Worm (Caenorhabditis elegans) whole organism, young adult: ENCODE measurements around the gene nhr-205.

ENCODE experiments used
- B0261.1 ChIP-seq: sonication (generic microtip); optimal IDR thresholded peaks from 2 replicates; lab custom pipeline; 2016; ENCODE audit warnings: mild to moderate bottlenecking, missing genetic modification characterization, moderate library complexity, missing compliant biosample characterization
- C17E4.6 ChIP-seq: fragments of 200-800 bp; sonication (Bioruptor generic); IDR thresholded peaks from 2 replicates; pipeline ENCODE4 v1.3.6; 2022; ENCODE audit warnings: missing genetic modification reagents, missing genetic modification characterization, missing compliant biosample characterization
- F10E7.11 ChIP-seq: sonication (generic microtip); optimal IDR thresholded peaks from 2 replicates; lab custom pipeline; 2017; ENCODE audit warnings: mild to moderate bottlenecking, missing genetic modification characterization, moderate library complexity, missing compliant biosample characterization
- F57A8.1 ChIP-seq: fragments of 200-800 bp; sonication (Bioruptor generic); optimal IDR thresholded peaks from 2 replicates; lab custom pipeline; 2018; ENCODE audit warnings: mild to moderate bottlenecking, missing genetic modification characterization, moderate library complexity, missing compliant biosample characterization
- T07F8.4 ChIP-seq: sonication (generic microtip); optimal IDR thresholded peaks from 2 replicates; lab custom pipeline; 2016; ENCODE audit warnings: mild to moderate bottlenecking, missing genetic modification characterization, moderate library complexity, missing compliant biosample characterization
- aptf-2 ChIP-seq: fragments of 200-800 bp; sonication (Bioruptor generic); conservative IDR thresholded peaks from 2 replicates; pipeline ENCODE4 v1.3.6; 2022; ENCODE audit warnings: missing genetic modification reagents, missing genetic modification characterization, missing compliant biosample characterization
- atf-7 ChIP-seq: sonication (generic microtip); optimal IDR thresholded peaks from 2 replicates; lab custom pipeline; 2017; ENCODE audit warnings: mild to moderate bottlenecking, missing genetic modification characterization, missing compliant biosample characterization
- athp-1 ChIP-seq: sonication (generic microtip); optimal IDR thresholded peaks from 2 replicates; lab custom pipeline; 2017; ENCODE audit warnings: mild to moderate bottlenecking, missing genetic modification characterization, missing compliant biosample characterization
- bed-2 ChIP-seq: fragments of 200-800 bp; sonication (Bioruptor generic); IDR thresholded peaks from 2 replicates; pipeline ENCODE4 v1.3.6; 2022; ENCODE audit warnings: missing genetic modification reagents, missing genetic modification characterization, missing compliant biosample characterization
- ccch-3 ChIP-seq: fragments of 200-800 bp; sonication (Bioruptor generic); optimal IDR thresholded peaks from 2 replicates; lab custom pipeline; 2018; ENCODE audit warnings: mild to moderate bottlenecking, missing genetic modification characterization, missing compliant biosample characterization
- cebp-1 ChIP-seq, 2 experiments: fragments of 200-800 bp in 1 of 2; sonication (Bioruptor generic) in 1 of 2; sonication (generic microtip) in 1 of 2; IDR thresholded peaks in 1 of 2; optimal IDR thresholded peaks in 1 of 2; 2 replicates each; pipeline versions ENCODE4 v1.3.6 to Lab custom; 2017 to 2022; ENCODE audit warnings: missing compliant biosample characterization in 2 of 2, missing genetic modification characterization in 2 of 2, mild to moderate bottlenecking in 1 of 2, missing genetic modification reagents in 1 of 2, moderate library complexity in 1 of 2
- ceh-58 ChIP-seq: fragments of 200-800 bp; sonication (Bioruptor generic); IDR thresholded peaks from 2 replicates; pipeline ENCODE4 v1.3.6; 2022; ENCODE audit warnings: missing genetic modification characterization, missing compliant biosample characterization
- ceh-91 ChIP-seq: fragments of 200-800 bp; sonication (Bioruptor generic); IDR thresholded peaks from 2 replicates; pipeline ENCODE4 v1.3.6; 2022; ENCODE audit warnings: missing genetic modification reagents, missing genetic modification characterization, missing compliant biosample characterization
- egl-18 ChIP-seq: fragments of 200-800 bp; sonication (Bioruptor generic); IDR thresholded peaks from 2 replicates; pipeline ENCODE4 v1.3.6; 2022; ENCODE audit warnings: missing genetic modification reagents, missing genetic modification characterization, missing compliant biosample characterization
- ets-4 ChIP-seq: fragments of 200-800 bp; sonication (Bioruptor generic); optimal IDR thresholded peaks from 2 replicates; lab custom pipeline; 2018; ENCODE audit warnings: mild to moderate bottlenecking, missing genetic modification characterization, missing compliant biosample characterization
- hlh-12 ChIP-seq: sonication (generic microtip); optimal IDR thresholded peaks from 2 replicates; lab custom pipeline; 2016; ENCODE audit warnings: missing genetic modification characterization, missing compliant biosample characterization
- lin-35 ChIP-seq, 3 experiments: fragments of 150-350 bp in 2 of 3; sonication (generic microtip) in 1 of 3; optimal IDR thresholded peaks; 2 replicates each; lab custom pipeline; 2014 to 2018; ENCODE audit warnings: missing biosample characterization in 3 of 3, missing genetic modification characterization in 3 of 3, missing genetic modification reagents in 3 of 3
- lin-40 ChIP-seq: sonication (generic microtip); optimal IDR thresholded peaks from 2 replicates; lab custom pipeline; 2016; ENCODE audit warnings: missing genetic modification characterization, mild to moderate bottlenecking, missing compliant biosample characterization, missing genotype, missing genetic modification reagents
- mxl-1 ChIP-seq: sonication (generic microtip); optimal IDR thresholded peaks from 2 replicates; lab custom pipeline; 2016; ENCODE audit warnings: missing genetic modification characterization, missing compliant biosample characterization
- nfya-2 ChIP-seq: fragments of 200-800 bp; sonication (Bioruptor generic); IDR thresholded peaks from 2 replicates; pipeline ENCODE4 v1.3.6; 2022; ENCODE audit warnings: missing genetic modification reagents, missing genetic modification characterization, missing compliant biosample characterization
- nfyb-1 ChIP-seq: fragments of 200-800 bp; sonication (Bioruptor generic); IDR thresholded peaks from 2 replicates; pipeline ENCODE4 v1.3.6; 2022; ENCODE audit warnings: missing genetic modification reagents, missing genetic modification characterization, missing compliant biosample characterization
- nhr-80 ChIP-seq: sonication (generic microtip); optimal IDR thresholded peaks from 2 replicates; lab custom pipeline; 2016; ENCODE audit warnings: missing genetic modification characterization, missing compliant biosample characterization
- nhr-90 ChIP-seq: sonication (generic microtip); optimal IDR thresholded peaks from 2 replicates; lab custom pipeline; 2016; ENCODE audit warnings: missing genotype, mild to moderate bottlenecking, missing genetic modification characterization, missing compliant biosample characterization
- pha-4 ChIP-seq: fragments of 150-350 bp; sonication (generic microtip); optimal IDR thresholded peaks from 2 replicates; lab custom pipeline; 2014; ENCODE audit warnings: missing biosample characterization, missing genetic modification reagents, missing genetic modification characterization
- snpc-3.4 ChIP-seq: sonication (generic microtip); optimal IDR thresholded peaks from 2 replicates; lab custom pipeline; 2017; ENCODE audit warnings: missing genetic modification characterization, mild to moderate bottlenecking, missing compliant biosample characterization, antibody characterized with exemption, moderate library complexity, missing genotype, missing genetic modification reagents
- snpc-4 ChIP-seq, 5 experiments: fragments of 150-350 bp in 1 of 5; sonication (generic microtip) in 4 of 5; optimal IDR thresholded peaks; 2 replicates each; lab custom pipeline; 2014 to 2018; ENCODE audit warnings: missing genetic modification characterization in 5 of 5, missing biosample characterization in 3 of 5, antibody characterized with exemption in 2 of 5, mild to moderate bottlenecking in 2 of 5, missing compliant biosample characterization in 2 of 5, missing genotype in 2 of 5, moderate library complexity in 2 of 5, missing genetic modification reagents in 1 of 5
- unc-130 ChIP-seq: sonication (generic microtip); optimal IDR thresholded peaks from 2 replicates; lab custom pipeline; 2016; ENCODE audit warnings: missing genetic modification reagents, missing genetic modification characterization, missing compliant biosample characterization
- xnd-1 ChIP-seq: sonication (generic microtip); optimal IDR thresholded peaks from 2 replicates; lab custom pipeline; 2016; ENCODE audit warnings: missing genotype, missing genetic modification reagents, missing genetic modification characterization, missing compliant biosample characterization
- zim-3 ChIP-seq: sonication (generic microtip); optimal IDR thresholded peaks from 2 replicates; lab custom pipeline; 2017; ENCODE audit warnings: mild to moderate bottlenecking, missing genetic modification characterization, moderate library complexity, missing compliant biosample characterization
- ztf-28 ChIP-seq: fragments of 200-800 bp; sonication (Bioruptor generic); IDR thresholded peaks from 2 replicates; pipeline ENCODE4 v1.3.6; 2022; ENCODE audit warnings: missing genetic modification reagents, missing genetic modification characterization, missing compliant biosample characterization
- ztf-3 ChIP-seq: fragments of 200-800 bp; sonication (Bioruptor generic); optimal IDR thresholded peaks from 2 replicates; lab custom pipeline; 2018; ENCODE audit warnings: mild to moderate bottlenecking, missing genetic modification characterization, missing compliant biosample characterization

nhr-205 gene

DNA sequence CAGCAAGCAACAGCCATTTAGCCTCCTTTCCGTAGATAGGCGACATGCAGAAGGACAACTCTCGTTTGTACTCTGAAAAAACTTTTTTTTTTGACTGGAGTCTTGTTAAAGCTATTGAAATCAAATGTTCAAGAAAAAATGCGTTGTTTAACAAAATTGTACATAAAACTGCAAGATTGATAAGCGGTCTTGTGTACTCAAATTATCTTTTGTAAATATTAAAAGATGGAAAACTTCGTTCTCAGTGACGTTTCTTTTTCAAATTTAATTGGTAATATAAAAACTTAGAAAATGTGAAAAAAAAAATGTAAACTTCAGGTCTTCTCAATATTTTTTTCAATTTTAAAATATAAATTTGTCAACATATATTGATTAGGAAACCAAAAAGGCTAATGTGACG is 29.6 kb upstream of the nhr-205 start:
- no peak for TF ChIP-seq egl-18 (GFP tag; lab: Robert Waterston, UW)
- no peak for TF ChIP-seq F57A8.1
- TF ChIP-seq athp-1 (tag; lab: Kevin White, UChicago), result no peak
- no peak for TF ChIP-seq nfya-2 (GFP tag; lab: Robert Waterston, UW)
- TF ChIP-seq atf-7, result no peak

ce11 chrV:10107309-10107708 is 25.7 kb upstream of the nhr-205 start, which contains the start of gene C08B6.11:
TSS of gene C08B6.11 (plus strand) at chrV:10107609.
- TF ChIP-seq hlh-12 (tag; lab: Kevin White, UChicago) (no peak), unc-130 (GFP tag; lab: Kevin White, UChicago) (no peak), B0261.1 (tag; lab: Kevin White, UChicago) (no peak)

DNA sequence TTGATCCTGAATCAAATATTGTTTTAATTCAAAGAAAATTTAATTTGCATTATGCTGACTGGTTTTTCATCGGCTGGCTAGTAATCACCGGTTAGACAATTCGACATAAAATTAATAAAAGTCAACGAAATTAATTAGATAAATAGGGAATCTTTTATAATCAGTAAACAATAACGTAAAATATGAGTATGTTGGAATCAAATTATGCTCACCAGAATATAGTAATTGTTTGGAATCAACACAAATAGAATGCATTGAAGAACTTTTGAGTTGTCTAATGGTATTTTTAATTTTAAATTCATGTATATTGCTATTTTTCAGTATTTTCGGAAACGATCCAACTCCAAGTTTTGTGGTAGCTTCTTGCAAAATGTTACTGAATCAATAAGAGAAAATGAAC is 23.8 kb upstream of the nhr-205 start, which contains the start of gene C08B6.2:
TSS of gene C08B6.2 (plus strand) at position 301 of the 400 bp plus-strand sequence.
- TF ChIP-seq T07F8.4 (no peak), lin-35 (GFP tag; optimal IDR thresholded peaks at IDR 0.05; lab: Kevin White, UChicago) (no peak), snpc-3.4 (tag; lab: Kevin White, UChicago) (no peak), mxl-1 (tag; lab: Kevin White, UChicago) (no peak), F10E7.11 (no peak), zim-3 (tag; lab: Kevin White, UChicago) (no peak), cebp-1 (GFP tag; IDR thresholded peaks at IDR 0.05; lab: Robert Waterston, UW) (no peak), cebp-1 (tag; optimal IDR thresholded peaks at IDR 0.05; lab: Kevin White, UChicago) (no peak), C17E4.6 (no peak), pha-4 (tag; lab: Kevin White, UChicago) (no peak), nfyb-1 (GFP tag; lab: Robert Waterston, UW) (no peak), aptf-2 (GFP tag; lab: Robert Waterston, UW) (no peak), ccch-3 (GFP tag; lab: Kevin White, UChicago) (no peak), ztf-3 (no peak), ets-4 (GFP tag; lab: Kevin White, UChicago) (no peak), ceh-91 (GFP tag; lab: Robert Waterston, UW) (no peak), bed-2 (GFP tag; lab: Robert Waterston, UW) (no peak), xnd-1 (no peak), ztf-28 (GFP tag; lab: Robert Waterston, UW) (no peak), nhr-90 (tag; lab: Kevin White, UChicago) (no peak)
- TF ChIP-seq, all 124 proteins: peak for 0

- no peak for TF ChIP-seq ceh-58 (GFP tag; lab: Robert Waterston, UW)
- peak; percentile 74 for TF ChIP-seq nhr-80 (tag; lab: Kevin White, UChicago)
- no peak for TF ChIP-seq snpc-4 (GFP tag; optimal IDR thresholded peaks at IDR 0.05; lab: Kevin White, UChicago)
- TF ChIP-seq snpc-4 (tag; optimal IDR thresholded peaks at IDR 0.05; lab: Kevin White, UChicago), result peak in 1 of 4 experiments; percentile 8
These were observed 23.3 kb upstream of the nhr-205 start, which contains the start of gene ugt-17 for ce11 chrV:10104785-10105310. TSS of gene ugt-17 (minus strand) at chrV:10104964.

DNA sequence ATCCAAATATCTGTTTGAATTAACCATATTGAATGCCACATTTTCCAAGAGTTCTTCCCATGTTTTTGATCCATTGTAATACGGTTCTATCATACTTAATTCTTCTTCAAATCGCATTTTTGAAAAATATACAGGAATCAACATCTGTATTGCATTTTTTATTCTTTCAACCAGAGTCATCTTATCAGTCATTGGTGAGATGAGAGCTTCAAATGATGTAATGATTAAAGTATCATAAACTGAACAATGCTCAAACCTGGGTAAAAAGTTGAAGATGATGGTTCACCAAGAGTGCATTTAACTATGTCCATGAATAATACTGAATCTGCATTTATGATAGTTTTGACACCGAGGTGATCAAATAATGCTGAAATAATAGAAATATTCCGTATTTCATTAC is 22.2 kb upstream of the nhr-205 start:
- no peak for TF ChIP-seq nhr-90 (tag; lab: Kevin White, UChicago)
- TF ChIP-seq lin-40 (tag; lab: Kevin White, UChicago), result no peak
- peak; percentile 9 for TF ChIP-seq nhr-80 (tag; lab: Kevin White, UChicago)
- TF ChIP-seq, all 124 proteins: peak for 1
